Fruit fly (Drosophila melanogaster) whole organism, embryonic: ENCODE measurements around the gene eIF3d1.

ENCODE experiments used
- B-H1 ChIP-seq: fragments of 200-800 bp; sonication (Bioruptor generic); IDR thresholded peaks from 3 replicates; pipeline ENCODE4 v1.3.6; 2022; ENCODE audit warnings: missing biosample characterization, missing genetic modification characterization
- CG10431 ChIP-seq: fragments of 200-800 bp; sonication (Bioruptor generic); optimal IDR thresholded peaks from 3 replicates; lab custom pipeline; 2018; ENCODE audit warnings: missing biosample characterization, mild to moderate bottlenecking, missing genetic modification characterization
- CG11456 ChIP-seq: fragments of 200-800 bp; sonication (Bioruptor generic); IDR thresholded peaks from 3 replicates; pipeline ENCODE4 v1.3.6; 2022; ENCODE audit warnings: missing biosample characterization, missing genetic modification characterization
- CG12391 ChIP-seq: fragments of 200-800 bp; sonication (Bioruptor generic); optimal IDR thresholded peaks from 3 replicates; lab custom pipeline; 2018; ENCODE audit warnings: missing biosample characterization, mild to moderate bottlenecking, missing genetic modification characterization, moderate library complexity
- CG12769 ChIP-seq: fragments of 200-800 bp; sonication (Bioruptor generic); optimal IDR thresholded peaks from 2 replicates; lab custom pipeline; 2019; ENCODE audit warnings: missing biosample characterization, mild to moderate bottlenecking, missing genetic modification characterization, moderate library complexity
- CG15479 ChIP-seq: fragments of 200-800 bp; sonication (Bioruptor generic); optimal IDR thresholded peaks from 3 replicates; lab custom pipeline; 2019; ENCODE audit warnings: missing biosample characterization, mild to moderate bottlenecking, missing genetic modification characterization, moderate library complexity
- CG1603 ChIP-seq: fragments of 200-800 bp; sonication (Bioruptor generic); optimal IDR thresholded peaks from 2 replicates; lab custom pipeline; 2019; ENCODE audit warnings: missing biosample characterization, mild to moderate bottlenecking, missing genetic modification characterization, moderate library complexity
- CG17359 ChIP-seq: fragments of 200-800 bp; sonication (Bioruptor generic); optimal IDR thresholded peaks from 3 replicates; lab custom pipeline; 2018; ENCODE audit warnings: missing biosample characterization, mild to moderate bottlenecking, missing genetic modification characterization, moderate library complexity
- CG17802 ChIP-seq: fragments of 200-800 bp; sonication (Bioruptor generic); optimal IDR thresholded peaks from 2 replicates; lab custom pipeline; 2018; ENCODE audit warnings: missing biosample characterization, mild to moderate bottlenecking, missing genetic modification characterization, moderate library complexity
- CG2199 ChIP-seq: fragments of 200-800 bp; sonication (Bioruptor generic); IDR thresholded peaks from 3 replicates; pipeline ENCODE4 v1.3.6; 2022; ENCODE audit warnings: missing biosample characterization, missing genetic modification characterization
- CG3065 ChIP-seq: fragments of 200-800 bp; sonication (Bioruptor generic); optimal IDR thresholded peaks from 2 replicates; lab custom pipeline; 2016; ENCODE audit warnings: missing biosample characterization, missing genetic modification characterization
- CG31388 ChIP-seq: fragments of 200-800 bp; sonication (Bioruptor generic); optimal IDR thresholded peaks from 2 replicates; lab custom pipeline; 2016; ENCODE audit warnings: missing biosample characterization, missing genetic modification characterization
- CG32532 ChIP-seq: fragments of 200-800 bp; sonication (Bioruptor generic); IDR thresholded peaks from 2 replicates; pipeline ENCODE4 v1.3.6; 2022; ENCODE audit warnings: missing biosample characterization, missing genetic modification characterization
- CG4854 ChIP-seq: fragments of 200-800 bp; sonication (Bioruptor generic); optimal IDR thresholded peaks from 2 replicates; lab custom pipeline; 2016; ENCODE audit warnings: missing biosample characterization, missing genetic modification characterization, inconsistent platforms
- CG7928 ChIP-seq: fragments of 200-800 bp; sonication (Bioruptor generic); optimal IDR thresholded peaks from 2 replicates; lab custom pipeline; 2017; ENCODE audit warnings: missing biosample characterization, mild to moderate bottlenecking, missing genetic modification characterization
- CoRest ChIP-seq: fragments of 200-800 bp; sonication (Bioruptor generic); optimal IDR thresholded peaks from 3 replicates; lab custom pipeline; 2018; ENCODE audit warnings: missing biosample characterization, mild to moderate bottlenecking, missing genetic modification characterization, moderate library complexity
- CrebB ChIP-seq: fragments of 200-800 bp; sonication (Bioruptor generic); optimal IDR thresholded peaks from 3 replicates; lab custom pipeline; 2018; ENCODE audit warnings: missing biosample characterization, mild to moderate bottlenecking, missing genetic modification characterization
- D19A ChIP-seq: fragments of 200-800 bp; optimal IDR thresholded peaks from 3 replicates; lab custom pipeline; 2019; ENCODE audit warnings: missing biosample characterization, mild to moderate bottlenecking, missing genetic modification characterization, moderate library complexity
- Deaf1 ChIP-seq: fragments of 200-800 bp; optimal IDR thresholded peaks from 3 replicates; lab custom pipeline; 2019; ENCODE audit warnings: missing biosample characterization, mild to moderate bottlenecking, missing genetic modification characterization, moderate library complexity
- Dip2 ChIP-seq: fragments of 200-800 bp; sonication (Bioruptor generic); IDR thresholded peaks from 2 replicates; pipeline ENCODE4 v1.3.6; 2022; ENCODE audit warnings: missing biosample characterization, missing genetic modification characterization
- Elba2 ChIP-seq: fragments of 200-800 bp; sonication (Bioruptor generic); optimal IDR thresholded peaks from 3 replicates; lab custom pipeline; 2016; ENCODE audit warnings: missing biosample characterization, missing genetic modification characterization
- Ets65A ChIP-seq: fragments of 200-800 bp; sonication (Bioruptor generic); peaks from one replicate; lab custom pipeline; 2016; ENCODE audit warnings: missing biosample characterization, missing genetic modification characterization
- Gug ChIP-seq: fragments of 200-800 bp; sonication (Bioruptor generic); IDR thresholded peaks from 4 replicates; pipeline ENCODE4 v1.3.6; 2022; ENCODE audit warnings: missing biosample characterization, missing genetic modification characterization
- Hr3 ChIP-seq: fragments of 200-800 bp; sonication (Bioruptor generic); optimal IDR thresholded peaks from 3 replicates; lab custom pipeline; 2016; ENCODE audit warnings: missing biosample characterization, missing genetic modification characterization
- Hr78 ChIP-seq, 2 experiments: fragments of 200-800 bp in 1 of 2; fragments of >200 bp in 1 of 2; sonication (Bioruptor generic) in 1 of 2; optimal IDR thresholded peaks; 2 replicates each; lab custom pipeline; 2017 to 2019; ENCODE audit warnings: missing biosample characterization in 2 of 2, missing genetic modification characterization in 2 of 2, mild to moderate bottlenecking in 1 of 2, moderate library complexity in 1 of 2
- Med ChIP-seq: fragments of 200-800 bp; sonication (Bioruptor generic); peaks from one replicate; lab custom pipeline; 2016; ENCODE audit warnings: missing biosample characterization, missing genetic modification characterization, mild to moderate bottlenecking, inconsistent platforms, moderate library complexity
- Mrtf ChIP-seq: fragments of 200-800 bp; sonication (Bioruptor generic); IDR thresholded peaks from 3 replicates; pipeline ENCODE4 v1.3.6; 2022; ENCODE audit warnings: missing biosample characterization, missing genetic modification characterization
- Pdp1 ChIP-seq, 2 experiments: fragments of 200-800 bp; sonication (Bioruptor generic); optimal IDR thresholded peaks; 3 replicates each; lab custom pipeline; 2016; ENCODE audit warnings: missing biosample characterization in 2 of 2, missing genetic modification characterization in 2 of 2, mild to moderate bottlenecking in 1 of 2, moderate library complexity in 1 of 2
- Rx ChIP-seq: fragments of 200-800 bp; sonication (Bioruptor generic); IDR thresholded peaks from 2 replicates; pipeline ENCODE4 v1.3.6; 2022; ENCODE audit warnings: missing biosample characterization, missing genetic modification characterization
- Trl ChIP-seq, 3 experiments: fragments of >200 bp in 2 of 3; fragments of 200-800 bp in 1 of 3; sonication (Bioruptor generic) in 1 of 3; optimal IDR thresholded peaks; 2 replicates in 1 of 3; 3 replicates in 2 of 3; lab custom pipeline; 2016 to 2017; ENCODE audit warnings: missing biosample characterization in 1 of 3, missing genetic modification characterization in 1 of 3
- ac ChIP-seq: fragments of 200-800 bp; sonication (Bioruptor generic); optimal IDR thresholded peaks from 3 replicates; lab custom pipeline; 2017; ENCODE audit warnings: missing biosample characterization, mild to moderate bottlenecking, missing genetic modification characterization
- crol ChIP-seq: fragments of 200-800 bp; sonication (Bioruptor generic); IDR thresholded peaks from 2 replicates; pipeline ENCODE4 v1.3.6; 2022; ENCODE audit warnings: missing biosample characterization, missing genetic modification characterization
- ems ChIP-seq: fragments of 200-800 bp; sonication (Bioruptor generic); optimal IDR thresholded peaks from 3 replicates; lab custom pipeline; 2016; ENCODE audit warnings: missing biosample characterization, missing genetic modification characterization
- exex ChIP-seq: fragments of 200-800 bp; sonication (Bioruptor generic); optimal IDR thresholded peaks from 4 replicates; lab custom pipeline; 2018; ENCODE audit warnings: missing biosample characterization, mild to moderate bottlenecking, missing genetic modification characterization, moderate library complexity
- grn ChIP-seq: fragments of 200-800 bp; sonication (Bioruptor generic); optimal IDR thresholded peaks from 3 replicates; lab custom pipeline; 2017; ENCODE audit warnings: missing biosample characterization, missing genetic modification characterization
- inv ChIP-seq: fragments of 200-800 bp; sonication (Bioruptor generic); IDR thresholded peaks from 2 replicates; pipeline ENCODE4 v1.3.6; 2022; ENCODE audit warnings: missing biosample characterization, missing genetic modification characterization; ENCODE audit not compliant: partially characterized antibody
- lab ChIP-seq: fragments of 200-800 bp; sonication (Bioruptor generic); optimal IDR thresholded peaks from 3 replicates; lab custom pipeline; 2017; ENCODE audit warnings: missing biosample characterization, missing genetic modification characterization, mild to moderate bottlenecking, moderate library complexity, missing genetic modification reagents
- scrt ChIP-seq: fragments of 200-800 bp; sonication (Bioruptor generic); optimal IDR thresholded peaks from 2 replicates; lab custom pipeline; 2018; ENCODE audit warnings: missing biosample characterization, mild to moderate bottlenecking, missing genetic modification characterization, moderate library complexity
- sens ChIP-seq: fragments of 200-800 bp; sonication (Bioruptor generic); peaks from one replicate; lab custom pipeline; 2016; ENCODE audit warnings: missing biosample characterization, missing genetic modification characterization
- sug ChIP-seq: fragments of 200-800 bp; optimal IDR thresholded peaks from 2 replicates; lab custom pipeline; 2019; ENCODE audit warnings: missing biosample characterization, mild to moderate bottlenecking, missing genetic modification characterization, moderate library complexity
- toy ChIP-seq: fragments of 200-800 bp; sonication (Bioruptor generic); IDR thresholded peaks from 2 replicates; pipeline ENCODE4 v1.3.6; 2022; ENCODE audit warnings: missing biosample characterization, missing genetic modification characterization
- z ChIP-seq: fragments of 200-800 bp; sonication (Bioruptor generic); IDR thresholded peaks from 3 replicates; pipeline ENCODE4 v1.3.6; 2022; ENCODE audit warnings: missing biosample characterization, missing genetic modification characterization

eIF3d1 gene

dm6 chr3R:23696145-23696544 is 16.3 kb downstream of the eIF3d1 start, which contains the start of gene CG10252:
Gene CG10252 (minus strand): TSS chr3R:23696245.
- TF ChIP-seq inv (no peak), CG3065 (no peak), Pdp1 (GFP tag; optimal IDR thresholded peaks at IDR 0.05; lab: Kevin White, UChicago) (peak in 1 of 2 experiments; percentile 68)

dm6 chr3R:23698835-23699234 is 19.0 kb downstream of the eIF3d1 start, which contains the start of gene prt:
Gene prt (minus strand): TSS chr3R:23699027.
- TF ChIP-seq Deaf1 (peak; percentile 87), Mrtf (GFP tag; lab: Robert Waterston, UW) (0 out of 3 replicates have a peak, but pooled peaks have one; percentile 16), ac (GFP tag; lab: Kevin White, UChicago) (no peak), CG11456 (GFP tag; lab: Robert Waterston, UW) (0 out of 3 replicates have a peak, but pooled peaks have one; percentile 25), CG12391 (tag; lab: Kevin White, UChicago) (no peak), scrt (GFP tag; lab: Kevin White, UChicago) (peak; percentile 72), Ets65A (GFP tag; lab: Kevin White, UChicago) (peak; percentile 27)

dm6 chr3R:23700304-23700767 is 20.5 kb downstream of the eIF3d1 start, which contains the start of the genes CG31468 and Gba1a:
Gene CG31468 (minus strand): TSS chr3R:23700354.
Gene Gba1a (plus strand): TSS chr3R:23700621.
- TF ChIP-seq sug (tag; lab: Kevin White, UChicago) (peak; percentile 26), exex (tag; lab: Kevin White, UChicago) (peak; percentile 72), CrebB (tag; lab: Kevin White, UChicago) (no peak), Elba2 (peak; percentile 28), crol (GFP tag; lab: Robert Waterston, UW) (no peak), B-H1 (no peak)

dm6 chr3R:23702461-23702860 is 22.6 kb downstream of the eIF3d1 start, which contains the start of gene Qsox4:
Gene Qsox4 (plus strand): TSS chr3R:23702761.
- TF ChIP-seq Trl (optimal IDR thresholded peaks at IDR 0.05; lab: Kevin White, UChicago) = no peak
- no peak for TF ChIP-seq Trl (GFP tag; optimal IDR thresholded peaks at IDR 0.05; lab: Kevin White, UChicago)
- no peak for TF ChIP-seq CG12769 (tag; lab: Kevin White, UChicago)
- TF ChIP-seq toy = no peak
- TF ChIP-seq Elba2 = no peak
- no peak for TF ChIP-seq Hr3 (GFP tag; lab: Kevin White, UChicago)
- TF ChIP-seq ems (GFP tag; lab: Kevin White, UChicago) = no peak
- no peak for TF ChIP-seq CoRest (tag; lab: Kevin White, UChicago)

- TF ChIP-seq CG7928 (GFP tag; lab: Kevin White, UChicago) (no peak), Dip2 (GFP tag; lab: Robert Waterston, UW) (no peak), grn (GFP tag; lab: Kevin White, UChicago) (peak; percentile 63), Rx (GFP tag; lab: Robert Waterston, UW) (no peak), CG17802 (peak; percentile 75), z (peak; percentile 89), Pdp1 (GFP tag; optimal IDR thresholded peaks at IDR 0.05; lab: Kevin White, UChicago) (peak in 1 of 2 experiments; percentile 84), CG2199 (GFP tag; lab: Robert Waterston, UW) (0 out of 3 replicates have a peak, but pooled peaks have one; percentile 61), CG17359 (tag; lab: Kevin White, UChicago) (peak; percentile 3), Med (peak; percentile 63), Ets65A (GFP tag; lab: Kevin White, UChicago) (peak; percentile 68), CG31388 (no peak), CG10431 (no peak), CG1603 (tag; lab: Kevin White, UChicago) (no peak), sens (GFP tag; lab: Kevin White, UChicago) (peak; percentile 81), lab (no peak), CG15479 (GFP tag; lab: Kevin White, UChicago) (peak; percentile 49), D19A (tag; lab: Kevin White, UChicago) (peak; percentile 38), Gug (no peak), Hr78 (GFP tag; optimal IDR thresholded peaks at IDR 0.05; lab: Kevin White, UChicago) (peak in 1 of 2 experiments; percentile 68), CG4854 (GFP tag; lab: Kevin White, UChicago) (no peak), CG32532 (no peak)
Measured at dm6 chr3R:23704383-23705033, 24.7 kb downstream of the eIF3d1 start, which contains the start of gene Gba1b. Gene Gba1b (plus strand): TSS chr3R:23704804.
